Fruit fly (Drosophila melanogaster) S2 (cell line): ENCODE measurements around the gene His4r.

Source experiments
- CG8478 ChIP-seq: fragments of >200 bp; optimal IDR thresholded peaks from 2 replicates; lab custom pipeline; 2018
- CTCF ChIP-seq, 2 experiments: fragments of >200 bp; optimal IDR thresholded peaks; 2 replicates each; lab custom pipeline; 2018

Gene His4r

dm6 chr3R:14624671-14625070 lies 884 bp upstream of the His4r start:
- TF ChIP-seq CTCF (optimal IDR thresholded peaks at IDR 0.05; lab: Kevin White, UChicago) = no peak

dm6 chr3R:14626781-14627180 lies 1.2 kb downstream of the His4r start:
- TF ChIP-seq CG8478 (no peak), CTCF (optimal IDR thresholded peaks at IDR 0.05; lab: Kevin White, UChicago) (no peak)

- TF ChIP-seq CG8478 = no peak
- TF ChIP-seq CTCF (optimal IDR thresholded peaks at IDR 0.05; lab: Kevin White, UChicago) = no peak
Measured at dm6 chr3R:14630119-14630623, 4.6 kb downstream of the His4r start, which contains the start of gene Cad88C. Gene Cad88C, plus strand, starts transcription at chr3R:14630478.

dm6 chr3R:14631911-14632310 lies 6.4 kb downstream of the His4r start:
- TF ChIP-seq CTCF (optimal IDR thresholded peaks at IDR 0.05; lab: Kevin White, UChicago) (no peak), CG8478 (no peak)

- TF ChIP-seq CTCF (optimal IDR thresholded peaks at IDR 0.05; lab: Kevin White, UChicago) = no peak
- no peak for TF ChIP-seq CG8478
Measured at dm6 chr3R:14642463-14642862, 16.9 kb downstream of the His4r start, which contains the start of gene CG7886. Gene CG7886, minus strand, starts transcription at chr3R:14642563.

dm6 chr3R:14649307-14650239 lies 24.0 kb downstream of the His4r start:
- TF ChIP-seq CG8478 (no peak), CTCF (optimal IDR thresholded peaks at IDR 0.05; lab: Kevin White, UChicago) (no peak)

- TF ChIP-seq CG8478 = no peak
- no peak for TF ChIP-seq CTCF (optimal IDR thresholded peaks at IDR 0.05; lab: Kevin White, UChicago)
Measured at dm6 chr3R:14650367-14650766, 24.8 kb downstream of the His4r start.

dm6 chr3R:14651076-14651662 lies 25.6 kb downstream of the His4r start:
- no peak for TF ChIP-seq CTCF (optimal IDR thresholded peaks at IDR 0.05; lab: Kevin White, UChicago)
- no peak for TF ChIP-seq CG8478

- TF ChIP-seq CTCF (optimal IDR thresholded peaks at IDR 0.05; lab: Kevin White, UChicago) (no peak), CG8478 (no peak)
Measured at dm6 chr3R:14652301-14652880, 26.8 kb downstream of the His4r start.

- no peak for TF ChIP-seq CG8478
Measured at dm6 chr3R:14653039-14653852, 27.7 kb downstream of the His4r start.

- no peak for TF ChIP-seq CTCF (optimal IDR thresholded peaks at IDR 0.05; lab: Kevin White, UChicago)
- no peak for TF ChIP-seq CG8478
Measured at dm6 chr3R:14654231-14654975, 28.8 kb downstream of the His4r start.

dm6 chr3R:14654976-14655896 lies 29.7 kb downstream of the His4r start:
- TF ChIP-seq CG8478 (no peak), CTCF (optimal IDR thresholded peaks at IDR 0.05; lab: Kevin White, UChicago) (no peak)
